Fruit fly (Drosophila melanogaster) whole organism, prepupa: ENCODE measurements around the gene CG6295.

Experiments
- CG32006 ChIP-seq: fragments of 200-800 bp; sonication (Bioruptor generic); optimal IDR thresholded peaks from 3 replicates; lab custom pipeline; 2017; ENCODE audit warnings: missing biosample characterization, mild to moderate bottlenecking, missing genetic modification characterization
- CG34406 ChIP-seq: fragments of 200-800 bp; sonication (Bioruptor generic); optimal IDR thresholded peaks from 3 replicates; lab custom pipeline; 2016; ENCODE audit warnings: missing biosample characterization, missing genetic modification characterization
- CG8319 ChIP-seq: fragments of 200-800 bp; sonication (Bioruptor generic); optimal IDR thresholded peaks from 3 replicates; lab custom pipeline; 2016; ENCODE audit warnings: missing biosample characterization, missing genetic modification characterization
- Eip93F ChIP-seq: fragments of 200-800 bp; sonication (Bioruptor generic); optimal IDR thresholded peaks from 2 replicates; lab custom pipeline; 2016; ENCODE audit warnings: missing biosample characterization, mild to moderate bottlenecking, missing genetic modification characterization
- Ets21C ChIP-seq: fragments of 200-800 bp; sonication (Bioruptor generic); optimal IDR thresholded peaks from 3 replicates; lab custom pipeline; 2016; ENCODE audit warnings: missing biosample characterization, missing genetic modification characterization
- Sox14 ChIP-seq: fragments of 200-800 bp; sonication (Bioruptor generic); optimal IDR thresholded peaks from 3 replicates; lab custom pipeline; 2016; ENCODE audit warnings: missing biosample characterization, missing genetic modification characterization
- fd59A ChIP-seq: fragments of 200-800 bp; sonication (Bioruptor generic); optimal IDR thresholded peaks from 2 replicates; lab custom pipeline; 2017; ENCODE audit warnings: missing biosample characterization, mild to moderate bottlenecking, missing genetic modification characterization, missing genetic modification reagents
- topi ChIP-seq: fragments of 200-800 bp; sonication (Bioruptor generic); optimal IDR thresholded peaks from 3 replicates; lab custom pipeline; 2016; ENCODE audit warnings: missing biosample characterization, missing genetic modification characterization

DNA sequence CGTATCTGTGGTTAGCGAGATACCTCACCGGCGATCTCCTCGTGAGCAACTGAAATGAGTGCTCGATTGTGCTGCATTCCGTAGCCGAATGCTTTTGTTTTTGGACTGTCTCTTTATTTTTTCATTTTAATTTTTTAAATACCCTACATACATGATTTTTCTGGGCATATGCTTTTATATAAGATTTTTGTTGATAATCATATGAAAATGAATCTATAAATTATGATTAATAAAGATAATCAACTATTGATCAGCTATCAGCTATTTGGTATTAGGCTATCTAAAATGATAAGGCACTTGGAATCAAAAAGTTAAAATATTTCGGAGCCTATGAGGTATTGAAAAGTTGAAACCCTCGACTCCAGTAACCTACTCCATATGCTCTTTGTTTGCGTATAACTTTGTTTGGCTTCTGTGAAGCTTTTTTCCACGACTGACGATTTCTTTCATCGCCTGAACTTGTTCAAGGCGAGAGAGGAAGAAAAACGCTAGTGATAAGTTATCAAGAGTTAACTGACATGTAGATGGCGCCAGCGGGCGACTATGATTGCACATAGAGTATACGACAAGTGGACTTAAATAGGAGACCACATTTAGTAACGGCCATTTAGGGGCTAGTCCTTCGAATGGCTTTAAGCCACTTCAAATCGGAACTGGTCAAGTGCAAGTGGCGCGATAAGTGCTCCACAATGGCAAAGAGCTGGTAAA lies 16.9 kb downstream of the CG6295 start, which contains the start of gene CG31076:
- TF ChIP-seq Ets21C (GFP tag; lab: Kevin White, UChicago) (peak; percentile 34), topi (peak; percentile 85), fd59A (no peak), CG32006 (peak; percentile 9), CG34406 (GFP tag; lab: Kevin White, UChicago) (peak; percentile 42), CG8319 (peak; percentile 45), Eip93F (GFP tag; lab: Kevin White, UChicago) (peak; percentile 83), Sox14 (GFP tag; lab: Kevin White, UChicago) (peak; percentile 77)
